Fruit fly (Drosophila melanogaster) whole organism, prepupa: ENCODE data around the gene HipHop.

Experiments
- CG10631 ChIP-seq: fragments of 200-800 bp; sonication (Bioruptor generic); optimal IDR thresholded peaks from 2 replicates; lab custom pipeline; 2016; ENCODE audit warnings: missing biosample characterization, missing genetic modification characterization
- CG10669 ChIP-seq: fragments of 200-800 bp; sonication (Bioruptor generic); optimal IDR thresholded peaks from 3 replicates; lab custom pipeline; 2018; ENCODE audit warnings: missing biosample characterization, mild to moderate bottlenecking, missing genetic modification characterization, moderate library complexity
- CG11294 ChIP-seq: fragments of 200-800 bp; sonication (Bioruptor generic); IDR thresholded peaks from 2 replicates; pipeline ENCODE4 v1.3.6; 2022; ENCODE audit warnings: missing biosample characterization, missing genetic modification characterization
- CG11902 ChIP-seq: fragments of 200-800 bp; sonication (Bioruptor generic); optimal IDR thresholded peaks from 3 replicates; lab custom pipeline; 2016; ENCODE audit warnings: missing biosample characterization, missing genetic modification characterization
- CG15336 ChIP-seq: fragments of 200-800 bp; sonication (Bioruptor generic); IDR thresholded peaks from 2 replicates; pipeline ENCODE4 v1.3.6; 2022; ENCODE audit warnings: missing biosample characterization, missing genetic modification characterization
- CG1621 ChIP-seq: fragments of 200-800 bp; sonication (Bioruptor generic); optimal IDR thresholded peaks from 3 replicates; lab custom pipeline; 2018; ENCODE audit warnings: missing biosample characterization, mild to moderate bottlenecking, missing genetic modification characterization
- CG16779 ChIP-seq: fragments of 200-800 bp; sonication (Bioruptor generic); optimal IDR thresholded peaks from 3 replicates; lab custom pipeline; 2017; ENCODE audit warnings: missing biosample characterization, mild to moderate bottlenecking, missing genetic modification characterization
- CG3032 ChIP-seq: fragments of 200-800 bp; optimal IDR thresholded peaks from 2 replicates; lab custom pipeline; 2019; ENCODE audit warnings: missing biosample characterization, mild to moderate bottlenecking, missing genetic modification characterization, moderate library complexity
- CG31627 ChIP-seq: fragments of 200-800 bp; sonication (Bioruptor generic); optimal IDR thresholded peaks from 3 replicates; lab custom pipeline; 2016; ENCODE audit warnings: missing biosample characterization, missing genetic modification characterization
- CG32006 ChIP-seq: fragments of 200-800 bp; sonication (Bioruptor generic); optimal IDR thresholded peaks from 3 replicates; lab custom pipeline; 2017; ENCODE audit warnings: missing biosample characterization, mild to moderate bottlenecking, missing genetic modification characterization
- CG3919 ChIP-seq: fragments of 200-800 bp; sonication (Bioruptor generic); optimal IDR thresholded peaks from 3 replicates; lab custom pipeline; 2016; ENCODE audit warnings: missing biosample characterization, missing genetic modification characterization
- CG6163 ChIP-seq: fragments of 200-800 bp; sonication (Bioruptor generic); IDR thresholded peaks from 3 replicates; pipeline ENCODE4 v1.3.6; 2022; ENCODE audit warnings: missing biosample characterization, missing genetic modification characterization
- CG6808 ChIP-seq: fragments of 200-800 bp; sonication (Bioruptor generic); optimal IDR thresholded peaks from 3 replicates; lab custom pipeline; 2017; ENCODE audit warnings: missing biosample characterization, missing genetic modification characterization, mild to moderate bottlenecking, moderate library complexity, missing genetic modification reagents
- CG7368 ChIP-seq: fragments of 200-800 bp; sonication (Bioruptor generic); optimal IDR thresholded peaks from 3 replicates; lab custom pipeline; 2016; ENCODE audit warnings: missing biosample characterization, missing genetic modification characterization
- CG8632 ChIP-seq: fragments of 200-800 bp; sonication (Bioruptor generic); optimal IDR thresholded peaks from 3 replicates; lab custom pipeline; 2016; ENCODE audit warnings: missing biosample characterization, missing genetic modification characterization
- Eip75B ChIP-seq: fragments of 200-800 bp; sonication (Bioruptor generic); optimal IDR thresholded peaks from 3 replicates; lab custom pipeline; 2016; ENCODE audit warnings: missing biosample characterization, missing genetic modification characterization
- Eip78C ChIP-seq: fragments of 200-800 bp; sonication (Bioruptor generic); peaks from one replicate; lab custom pipeline; 2016; ENCODE audit warnings: missing biosample characterization, missing genetic modification characterization
- Eip93F ChIP-seq: fragments of 200-800 bp; sonication (Bioruptor generic); optimal IDR thresholded peaks from 2 replicates; lab custom pipeline; 2016; ENCODE audit warnings: missing biosample characterization, mild to moderate bottlenecking, missing genetic modification characterization
- Ets21C ChIP-seq: fragments of 200-800 bp; sonication (Bioruptor generic); optimal IDR thresholded peaks from 3 replicates; lab custom pipeline; 2016; ENCODE audit warnings: missing biosample characterization, missing genetic modification characterization
- Ets96B ChIP-seq: fragments of 200-800 bp; optimal IDR thresholded peaks from 2 replicates; lab custom pipeline; 2019; ENCODE audit warnings: missing biosample characterization, mild to moderate bottlenecking, missing genetic modification characterization, moderate library complexity
- Gug ChIP-seq: fragments of 200-800 bp; sonication (Bioruptor generic); IDR thresholded peaks from 2 replicates; pipeline ENCODE4 v1.3.6; 2022; ENCODE audit warnings: missing biosample characterization, missing genetic modification characterization
- Hr38 ChIP-seq: sonication (Bioruptor generic); optimal IDR thresholded peaks from 2 replicates; lab custom pipeline; 2016; ENCODE audit warnings: missing biosample characterization, missing genetic modification characterization
- Hr39 ChIP-seq: fragments of 200-800 bp; sonication (Bioruptor generic); optimal IDR thresholded peaks from 2 replicates; lab custom pipeline; 2016; ENCODE audit warnings: missing biosample characterization, missing genetic modification characterization
- Lpt ChIP-seq: fragments of 200-800 bp; sonication (Bioruptor generic); optimal IDR thresholded peaks from 3 replicates; lab custom pipeline; 2016; ENCODE audit warnings: missing biosample characterization, missing genetic modification characterization
- OdsH ChIP-seq: fragments of 200-800 bp; sonication (Bioruptor generic); optimal IDR thresholded peaks from 3 replicates; lab custom pipeline; 2016; ENCODE audit warnings: missing biosample characterization, missing genetic modification characterization
- Smox ChIP-seq: fragments of 200-800 bp; sonication (Bioruptor generic); optimal IDR thresholded peaks from 3 replicates; lab custom pipeline; 2016; ENCODE audit warnings: missing biosample characterization, missing genetic modification characterization
- Sox102F ChIP-seq: fragments of 200-800 bp; sonication (Bioruptor generic); optimal IDR thresholded peaks from 2 replicates; lab custom pipeline; 2016; ENCODE audit warnings: missing biosample characterization, mild to moderate bottlenecking, missing genetic modification characterization
- Sox14 ChIP-seq: fragments of 200-800 bp; sonication (Bioruptor generic); optimal IDR thresholded peaks from 3 replicates; lab custom pipeline; 2016; ENCODE audit warnings: missing biosample characterization, missing genetic modification characterization
- achi ChIP-seq: fragments of 200-800 bp; sonication (Bioruptor generic); optimal IDR thresholded peaks from 3 replicates; lab custom pipeline; 2016; ENCODE audit warnings: missing biosample characterization, missing genetic modification characterization
- acj6 ChIP-seq: fragments of 200-800 bp; sonication (Bioruptor generic); optimal IDR thresholded peaks from 3 replicates; lab custom pipeline; 2016; ENCODE audit warnings: missing biosample characterization, missing genetic modification characterization
- dac ChIP-seq: fragments of 200-800 bp; sonication (Bioruptor generic); optimal IDR thresholded peaks from 2 replicates; lab custom pipeline; 2017; ENCODE audit warnings: missing biosample characterization, mild to moderate bottlenecking, missing genetic modification characterization
- dsx ChIP-seq: fragments of 200-800 bp; optimal IDR thresholded peaks from 3 replicates; lab custom pipeline; 2019; ENCODE audit warnings: missing biosample characterization, mild to moderate bottlenecking, missing genetic modification characterization, moderate library complexity; ENCODE audit not compliant: poor library complexity, severe bottlenecking
- eg ChIP-seq: fragments of 200-800 bp; sonication (Bioruptor generic); IDR thresholded peaks from 3 replicates; pipeline ENCODE4 v1.3.6; 2022; ENCODE audit warnings: missing biosample characterization, missing genetic modification characterization
- esn ChIP-seq: fragments of 200-800 bp; sonication (Bioruptor generic); optimal IDR thresholded peaks from 2 replicates; lab custom pipeline; 2016; ENCODE audit warnings: missing biosample characterization, mild to moderate bottlenecking, missing genetic modification characterization, moderate library complexity
- fd85E ChIP-seq: fragments of 200-800 bp; sonication (Bioruptor generic); optimal IDR thresholded peaks from 3 replicates; lab custom pipeline; 2016; ENCODE audit warnings: missing biosample characterization, missing genetic modification characterization
- fkh ChIP-seq: fragments of 200-800 bp; sonication (Bioruptor generic); optimal IDR thresholded peaks from 3 replicates; lab custom pipeline; 2017; ENCODE audit warnings: missing biosample characterization, mild to moderate bottlenecking, missing genetic modification characterization, moderate library complexity
- net ChIP-seq: fragments of 200-800 bp; sonication (Bioruptor generic); optimal IDR thresholded peaks from 3 replicates; lab custom pipeline; 2016; ENCODE audit warnings: missing biosample characterization, missing genetic modification characterization
- pdm3 ChIP-seq: fragments of 200-800 bp; sonication (Bioruptor generic); optimal IDR thresholded peaks from 3 replicates; lab custom pipeline; 2016; ENCODE audit warnings: missing biosample characterization, missing genetic modification characterization
- salr ChIP-seq, 2 experiments: fragments of 200-800 bp; sonication (Bioruptor generic); optimal IDR thresholded peaks; 3 replicates each; lab custom pipeline; 2016 to 2018; ENCODE audit warnings: missing biosample characterization in 2 of 2, missing genetic modification characterization in 2 of 2, mild to moderate bottlenecking in 1 of 2
- spab ChIP-seq: fragments of 200-800 bp; sonication (Bioruptor generic); optimal IDR thresholded peaks from 2 replicates; lab custom pipeline; 2017; ENCODE audit warnings: missing biosample characterization, mild to moderate bottlenecking, missing genetic modification characterization, missing genetic modification reagents
- ss ChIP-seq, 2 experiments: fragments of 200-800 bp; sonication (Bioruptor generic); optimal IDR thresholded peaks; 2 replicates in 1 of 2; 3 replicates in 1 of 2; lab custom pipeline; 2017 to 2018; ENCODE audit warnings: mild to moderate bottlenecking in 2 of 2, missing biosample characterization in 2 of 2, missing genetic modification characterization in 2 of 2, moderate library complexity in 1 of 2
- svp ChIP-seq: fragments of 200-800 bp; sonication (Bioruptor generic); peaks from one replicate; lab custom pipeline; 2016; ENCODE audit warnings: missing biosample characterization, missing genetic modification characterization
- topi ChIP-seq: fragments of 200-800 bp; sonication (Bioruptor generic); optimal IDR thresholded peaks from 3 replicates; lab custom pipeline; 2016; ENCODE audit warnings: missing biosample characterization, missing genetic modification characterization

HipHop gene

DNA sequence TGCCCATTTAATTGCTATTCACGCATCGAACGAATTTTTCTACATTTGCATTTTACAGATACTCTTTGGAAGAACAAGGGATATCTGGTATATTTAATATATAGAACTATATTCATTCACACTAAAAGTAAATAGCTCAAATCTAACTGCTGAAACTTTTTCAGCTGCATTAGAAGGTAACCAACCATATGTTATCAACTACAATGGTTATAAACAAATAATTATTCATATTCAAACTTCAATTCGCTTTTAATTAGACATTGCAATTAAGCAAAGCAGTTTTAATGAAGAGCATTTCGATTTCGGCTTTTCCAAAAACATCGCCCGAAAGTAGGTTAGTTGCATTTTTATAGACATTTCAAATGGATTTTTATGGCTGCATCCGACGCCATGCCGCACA, 24.6 kb upstream of the HipHop start:
- no peak for TF ChIP-seq CG10669 (GFP tag; lab: Kevin White, UChicago)
- TF ChIP-seq CG32006 (GFP tag; lab: Kevin White, UChicago), result peak; percentile 2
- TF ChIP-seq eg (GFP tag; lab: Robert Waterston, UW), result peak; percentile 16; the same call in 1 of the 3 replicates
- no peak for TF ChIP-seq Ets21C
- TF ChIP-seq CG10631 (GFP tag; lab: Kevin White, UChicago), result no peak

DNA sequence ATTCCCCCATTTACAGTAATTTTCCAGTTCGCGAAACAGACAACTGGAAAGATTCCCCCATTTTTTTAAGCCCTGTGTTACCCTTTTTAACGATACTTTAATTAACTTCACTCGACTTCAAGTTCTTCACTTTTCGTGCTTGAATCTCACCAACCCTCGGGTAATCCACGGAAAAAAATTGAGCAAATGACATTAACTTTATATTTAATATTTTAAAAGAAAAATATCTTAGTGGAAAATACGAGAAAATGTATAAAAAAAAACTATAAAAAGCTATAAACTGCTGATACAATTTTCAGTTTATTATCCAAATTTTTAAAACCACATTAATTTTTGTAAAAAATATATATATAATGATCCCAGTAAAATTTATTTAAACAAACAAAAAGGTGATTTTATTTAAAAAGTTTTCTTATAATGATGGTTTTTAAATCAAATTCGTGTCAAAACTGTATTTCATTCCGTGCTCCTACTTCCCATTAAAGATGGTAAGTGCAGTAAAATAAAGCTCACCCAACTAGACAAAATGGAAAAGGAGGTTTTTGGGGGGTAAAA, 21.4 kb upstream of the HipHop start:
- TF ChIP-seq dac (GFP tag; lab: Kevin White, UChicago) (no peak), Eip75B (GFP tag; lab: Kevin White, UChicago) (no peak), CG8632 (GFP tag; lab: Kevin White, UChicago) (peak; percentile 42), CG3919 (GFP tag; lab: Kevin White, UChicago) (no peak), fd85E (no peak), esn (GFP tag; lab: Kevin White, UChicago) (no peak), Eip78C (GFP tag; lab: Kevin White, UChicago) (peak; percentile 80), Ets96B (tag; lab: Kevin White, UChicago) (peak; percentile 28), acj6 (GFP tag; lab: Kevin White, UChicago) (peak; percentile 16), CG10631 (GFP tag; lab: Kevin White, UChicago) (peak; percentile 29), CG11902 (no peak), CG7368 (GFP tag; lab: Kevin White, UChicago) (no peak), CG15336 (GFP tag; lab: Robert Waterston, UW) (no peak), topi (no peak), Eip93F (GFP tag; lab: Kevin White, UChicago) (no peak), salr (GFP tag; optimal IDR thresholded peaks at IDR 0.05; lab: Kevin White, UChicago) (no peak)

dm6 chr3L:18800100-18800841, 20.7 kb upstream of the HipHop start:
- peak; percentile 56 for TF ChIP-seq CG15336 (GFP tag; lab: Robert Waterston, UW)
- no peak for TF ChIP-seq pdm3 (GFP tag; lab: Kevin White, UChicago)
- peak; percentile 47 for TF ChIP-seq CG3919 (GFP tag; lab: Kevin White, UChicago)
- no peak for TF ChIP-seq achi
- TF ChIP-seq Eip78C (GFP tag; lab: Kevin White, UChicago), result peak; percentile 26
- no peak for TF ChIP-seq Smox (GFP tag; lab: Kevin White, UChicago)
- TF ChIP-seq CG11902, result no peak
- no peak for TF ChIP-seq Hr39 (GFP tag; lab: Kevin White, UChicago)
- TF ChIP-seq spab (GFP tag; lab: Kevin White, UChicago), result no peak
- TF ChIP-seq Gug, result no peak
- peak; percentile 63; the same call in 2 of the 3 replicates for TF ChIP-seq CG6163 (GFP tag; lab: Robert Waterston, UW)
- no peak for TF ChIP-seq Eip93F (GFP tag; lab: Kevin White, UChicago)
- TF ChIP-seq CG8632 (GFP tag; lab: Kevin White, UChicago), result no peak
- TF ChIP-seq svp (GFP tag; lab: Kevin White, UChicago), result peak; percentile 42
- TF ChIP-seq CG10631 (GFP tag; lab: Kevin White, UChicago), result no peak
- no peak for TF ChIP-seq Hr38 (GFP tag; lab: Kevin White, UChicago)
- TF ChIP-seq fkh, result peak; percentile 29
- no peak for TF ChIP-seq CG10669 (GFP tag; lab: Kevin White, UChicago)
- TF ChIP-seq CG1621 (tag; lab: Kevin White, UChicago), result peak; percentile 62
- TF ChIP-seq fd85E, result no peak
- no peak for TF ChIP-seq esn (GFP tag; lab: Kevin White, UChicago)
- TF ChIP-seq Ets96B (tag; lab: Kevin White, UChicago), result peak; percentile 1
- TF ChIP-seq Ets21C, result no peak
- peak; percentile 26 for TF ChIP-seq CG3032 (tag; lab: Kevin White, UChicago)
- peak; percentile 3 for TF ChIP-seq Sox14
- TF ChIP-seq acj6 (GFP tag; lab: Kevin White, UChicago), result no peak
- no peak for TF ChIP-seq dac (GFP tag; lab: Kevin White, UChicago)
- TF ChIP-seq OdsH (GFP tag; lab: Kevin White, UChicago), result no peak
- peak; percentile 44 for TF ChIP-seq CG6808 (GFP tag; lab: Kevin White, UChicago)
- no peak for TF ChIP-seq CG31627 (GFP tag; lab: Kevin White, UChicago)
- peak; percentile 73 for TF ChIP-seq Lpt (GFP tag; lab: Kevin White, UChicago)
- peak; percentile 9 for TF ChIP-seq CG16779 (tag; lab: Kevin White, UChicago)
- TF ChIP-seq ss (GFP tag; optimal IDR thresholded peaks at IDR 0.05; lab: Kevin White, UChicago), result peak; percentile 48 to 54
- TF ChIP-seq dsx (GFP tag; lab: Kevin White, UChicago), result peak; percentile 28
- TF ChIP-seq topi, result peak; percentile 7
- no peak for TF ChIP-seq net (GFP tag; lab: Kevin White, UChicago)
- TF ChIP-seq CG11294 (GFP tag; lab: Robert Waterston, UW), result no peak
- peak; percentile 23 for TF ChIP-seq Sox102F (GFP tag; lab: Kevin White, UChicago)
